Worm (Caenorhabditis elegans) whole organism, young adult: ENCODE data around the gene clec-43.

Source experiments
- B0336.3 ChIP-seq: fragments of 200-800 bp; sonication (Bioruptor generic); IDR thresholded peaks from 2 replicates; pipeline ENCODE4 v1.3.6; 2022; ENCODE audit warnings: missing genetic modification characterization, missing compliant biosample characterization
- F55B11.4 ChIP-seq: sonication (generic microtip); optimal IDR thresholded peaks from 2 replicates; lab custom pipeline; 2016; ENCODE audit warnings: missing compliant biosample characterization, missing genetic modification characterization, borderline replicate concordance; ENCODE audit not compliant: insufficient read depth
- ets-4 ChIP-seq: fragments of 200-800 bp; sonication (Bioruptor generic); optimal IDR thresholded peaks from 2 replicates; lab custom pipeline; 2018; ENCODE audit warnings: mild to moderate bottlenecking, missing genetic modification characterization, missing compliant biosample characterization
- lin-35 ChIP-seq, 3 experiments: fragments of 150-350 bp in 2 of 3; sonication (generic microtip) in 1 of 3; optimal IDR thresholded peaks; 2 replicates each; lab custom pipeline; 2014 to 2018; ENCODE audit warnings: missing biosample characterization in 3 of 3, missing genetic modification characterization in 3 of 3, missing genetic modification reagents in 3 of 3
- madf-10 ChIP-seq: sonication (generic microtip); optimal IDR thresholded peaks from 2 replicates; lab custom pipeline; 2016; ENCODE audit warnings: mild to moderate bottlenecking, missing genetic modification characterization, missing compliant biosample characterization
- nhr-179 ChIP-seq: sonication (generic microtip); optimal IDR thresholded peaks from 2 replicates; lab custom pipeline; 2016; ENCODE audit warnings: mild to moderate bottlenecking, missing genetic modification characterization, missing compliant biosample characterization

DNA sequence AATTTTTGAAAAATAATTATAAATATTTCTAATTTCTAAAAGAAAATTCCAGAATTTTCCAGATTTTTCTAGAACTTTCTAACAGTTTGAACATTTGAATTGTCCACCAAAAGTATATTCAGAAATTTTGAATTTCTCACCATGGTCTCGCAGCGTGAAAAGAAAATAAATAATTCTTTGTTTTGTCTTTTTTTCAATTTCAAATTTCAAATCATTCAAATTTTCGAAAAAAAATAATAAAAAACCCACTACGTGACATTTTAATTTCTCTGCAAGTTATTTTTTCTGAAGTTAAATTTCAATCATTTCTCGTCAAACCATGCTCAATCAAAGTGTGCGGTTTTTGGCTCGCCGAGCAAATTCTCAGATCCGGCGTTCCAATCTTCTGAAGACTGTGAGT, 11.1 kb upstream of the clec-43 start, which contains the start of gene acs-15:
- TF ChIP-seq B0336.3 (GFP tag; lab: Robert Waterston, UW), result no peak
- no peak for TF ChIP-seq F55B11.4 (tag; lab: Kevin White, UChicago)
- TF ChIP-seq madf-10, result no peak
- no peak for TF ChIP-seq ets-4 (GFP tag; lab: Kevin White, UChicago)
- no peak for TF ChIP-seq lin-35 (GFP tag; optimal IDR thresholded peaks at IDR 0.05; lab: Kevin White, UChicago)
- no peak for TF ChIP-seq nhr-179 (tag; lab: Kevin White, UChicago)
